Worm (Caenorhabditis elegans) whole organism, L2 larva: ENCODE results near the gene C55C3.1.

Experiments
- ama-1 ChIP-seq: fragments of 150-350 bp; optimal IDR thresholded peaks from 2 replicates; lab custom pipeline; 2018; ENCODE audit warnings: inconsistent platforms
- blmp-1 ChIP-seq: sonication (generic microtip); optimal IDR thresholded peaks from 2 replicates; lab custom pipeline; 2017; ENCODE audit warnings: missing genetic modification characterization, mild to moderate bottlenecking, missing compliant biosample characterization, antibody characterized with exemption, moderate library complexity; ENCODE audit not compliant: insufficient read depth
- fos-1 ChIP-seq: fragments of 150-350 bp; optimal IDR thresholded peaks from 2 replicates; lab custom pipeline; 2014; ENCODE audit warnings: missing biosample characterization, missing genetic modification characterization
- lsy-2 ChIP-seq, 2 experiments: fragments of 150-350 bp in 1 of 2; sonication (generic microtip) in 1 of 2; optimal IDR thresholded peaks; 2 replicates each; lab custom pipeline; 2014 to 2017; ENCODE audit warnings: missing biosample characterization in 2 of 2, missing genetic modification characterization in 2 of 2
- mdl-1 ChIP-seq, 2 experiments: fragments of 150-350 bp in 1 of 2; sonication (generic microtip) in 1 of 2; optimal IDR thresholded peaks; 2 replicates each; lab custom pipeline; 2017; ENCODE audit warnings: missing biosample characterization in 2 of 2, missing genetic modification characterization in 2 of 2
- nhr-11 ChIP-seq: fragments of 150-350 bp; optimal IDR thresholded peaks from 2 replicates; lab custom pipeline; 2014; ENCODE audit warnings: missing biosample characterization, missing genetic modification characterization
- nhr-237 ChIP-seq: fragments of 150-350 bp; optimal IDR thresholded peaks from 2 replicates; lab custom pipeline; 2014; ENCODE audit warnings: missing biosample characterization, missing genetic modification characterization
- unc-39 ChIP-seq: fragments of 150-350 bp; optimal IDR thresholded peaks from 2 replicates; lab custom pipeline; 2014; ENCODE audit warnings: missing biosample characterization, missing genetic modification characterization
- zag-1 ChIP-seq: fragments of 150-350 bp; optimal IDR thresholded peaks from 2 replicates; lab custom pipeline; 2014; ENCODE audit warnings: missing biosample characterization, missing genetic modification characterization
- ztf-4 ChIP-seq: fragments of 150-350 bp; optimal IDR thresholded peaks from 2 replicates; lab custom pipeline; 2014; ENCODE audit warnings: missing biosample characterization, missing genetic modification characterization

ce11 chrIV:5690386-5691080, 18.4 kb upstream of the C55C3.1 start, which contains the start of gene C55C3.8:
- TF ChIP-seq nhr-11 (no peak), blmp-1 (tag; lab: Kevin White, UChicago) (no peak), ztf-4 (tag; lab: Kevin White, UChicago) (no peak), fos-1 (tag; lab: Kevin White, UChicago) (no peak), unc-39 (tag; lab: Kevin White, UChicago) (no peak), zag-1 (no peak), ama-1 (no peak), mdl-1 (tag; optimal IDR thresholded peaks at IDR 0.05; lab: Kevin White, UChicago) (no peak), lsy-2 (tag; optimal IDR thresholded peaks at IDR 0.05; lab: Kevin White, UChicago) (no peak), nhr-237 (tag; lab: Kevin White, UChicago) (no peak)
